Worm (Caenorhabditis elegans): ENCODE results near the gene D2096.7.

DNA sequence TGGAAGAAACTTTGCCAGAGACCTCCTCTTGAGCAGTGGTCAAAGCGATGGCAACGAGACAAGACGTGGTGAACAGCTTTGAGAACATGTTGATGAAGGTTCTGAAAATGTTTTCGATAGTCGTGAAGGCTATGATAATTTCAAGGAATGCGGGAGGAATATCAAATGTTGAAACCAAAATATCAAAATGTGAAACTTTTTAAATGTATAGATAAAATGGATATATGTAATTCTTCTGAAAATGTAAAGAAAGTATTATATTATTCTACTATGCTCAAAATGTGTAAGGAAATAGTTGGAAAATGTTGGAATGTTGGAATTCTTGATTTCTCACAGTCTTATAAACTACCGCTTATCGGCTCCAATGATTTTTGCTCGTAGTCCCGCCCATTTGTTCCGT lies 8.3 kb downstream of the D2096.7 start, which contains the start of gene D2096.6:
- TF ChIP-seq elt-1 (tag; optimal IDR thresholded peaks at IDR 0.05) (no peak), lin-15B (tag; optimal IDR thresholded peaks at IDR 0.05) (no peak), pha-4 (tag; optimal IDR thresholded peaks at IDR 0.05) (no peak), egl-5 (tag; optimal IDR thresholded peaks at IDR 0.05) (no peak), nhr-12 (tag; optimal IDR thresholded peaks at IDR 0.05) (no peak), snpc-4 (tag; optimal IDR thresholded peaks at IDR 0.05) (no peak), unc-39 (tag; optimal IDR thresholded peaks at IDR 0.05) (no peak), nhr-76 (tag; optimal IDR thresholded peaks at IDR 0.05) (no peak), lin-39 (tag; optimal IDR thresholded peaks at IDR 0.05) (no peak), ama-1 (optimal IDR thresholded peaks at IDR 0.05) (no peak), R02D3.7 (tag; optimal IDR thresholded peaks at IDR 0.05) (no peak), unc-62 (GFP tag; optimal IDR thresholded peaks at IDR 0.05) (no peak), nhr-25 (tag; optimal IDR thresholded peaks at IDR 0.05) (no peak)
